Worm (Caenorhabditis elegans) whole organism, L1 larva: ENCODE results near the gene R151.1.

Experiments
- C34B4.2 ChIP-seq: sonication (generic microtip); optimal IDR thresholded peaks from 2 replicates; lab custom pipeline; 2017; ENCODE audit warnings: mild to moderate bottlenecking, missing genetic modification characterization, missing compliant biosample characterization
- F16B12.6 ChIP-seq: fragments of 150-350 bp; optimal IDR thresholded peaks from 2 replicates; lab custom pipeline; 2014; ENCODE audit warnings: missing biosample characterization, missing genetic modification characterization
- Y116A8C.19 ChIP-seq: sonication (generic microtip); optimal IDR thresholded peaks from 2 replicates; lab custom pipeline; 2016; ENCODE audit warnings: missing compliant biosample characterization, missing genetic modification characterization, borderline replicate concordance
- aha-1 ChIP-seq: fragments of 150-350 bp; optimal IDR thresholded peaks from 2 replicates; lab custom pipeline; 2014; ENCODE audit warnings: missing biosample characterization, missing genetic modification characterization
- alr-1 ChIP-seq: fragments of 200-800 bp; sonication (Bioruptor generic); optimal IDR thresholded peaks from 2 replicates; lab custom pipeline; 2018; ENCODE audit warnings: borderline replicate concordance, mild to moderate bottlenecking, missing genetic modification characterization, missing compliant biosample characterization
- ama-1 ChIP-seq: fragments of 150-350 bp; optimal IDR thresholded peaks from 2 replicates; lab custom pipeline; 2014
- ceh-63 ChIP-seq: fragments of 200-800 bp; sonication (Bioruptor generic); optimal IDR thresholded peaks from 2 replicates; lab custom pipeline; 2018; ENCODE audit warnings: mild to moderate bottlenecking, missing genetic modification characterization, missing compliant biosample characterization
- ceh-82 ChIP-seq, 3 experiments: fragments of 150-350 bp in 1 of 3; sonication (generic microtip) in 2 of 3; optimal IDR thresholded peaks; 2 replicates each; lab custom pipeline; 2014 to 2017; ENCODE audit warnings: missing biosample characterization in 3 of 3, missing genetic modification characterization in 3 of 3
- ceh-90 ChIP-seq: sonication (generic microtip); optimal IDR thresholded peaks from 2 replicates; lab custom pipeline; 2016; ENCODE audit warnings: missing genetic modification characterization, missing compliant biosample characterization
- efl-1 ChIP-seq, 4 experiments: fragments of 150-350 bp; optimal IDR thresholded peaks in 3 of 4; peaks in 1 of 4; 1 replicate in 1 of 4; 2 replicates in 3 of 4; lab custom pipeline; 2014; ENCODE audit warnings: missing biosample characterization in 2 of 4, missing genetic modification characterization in 2 of 4, missing genetic modification reagents in 2 of 4
- efl-3 ChIP-seq: fragments of 200-800 bp; sonication (Bioruptor generic); optimal IDR thresholded peaks from 2 replicates; lab custom pipeline; 2018; ENCODE audit warnings: mild to moderate bottlenecking, missing genetic modification characterization, missing compliant biosample characterization
- egl-13 ChIP-seq: sonication (generic microtip); optimal IDR thresholded peaks from 2 replicates; lab custom pipeline; 2016; ENCODE audit warnings: missing genotype, missing genetic modification reagents, missing genetic modification characterization, missing compliant biosample characterization
- egl-27 ChIP-seq, 2 experiments: fragments of 150-350 bp in 1 of 2; sonication (generic microtip); optimal IDR thresholded peaks; 3 replicates each; lab custom pipeline; 2017 to 2018; ENCODE audit warnings: missing biosample characterization in 2 of 2, missing genetic modification characterization in 2 of 2, missing genetic modification reagents in 2 of 2
- elt-2 ChIP-seq: sonication (generic microtip); optimal IDR thresholded peaks from 2 replicates; lab custom pipeline; 2016; ENCODE audit warnings: missing genetic modification characterization, mild to moderate bottlenecking, inconsistent platforms, missing compliant biosample characterization, missing genetic modification reagents
- fkh-10 ChIP-seq: sonication (generic microtip); optimal IDR thresholded peaks from 2 replicates; lab custom pipeline; 2017; ENCODE audit warnings: missing biosample characterization, missing genetic modification reagents, missing genetic modification characterization
- fkh-4 ChIP-seq: sonication (generic microtip); optimal IDR thresholded peaks from 2 replicates; lab custom pipeline; 2016; ENCODE audit warnings: missing compliant biosample characterization, missing genetic modification characterization, borderline replicate concordance
- fkh-8 ChIP-seq: sonication (generic microtip); optimal IDR thresholded peaks from 2 replicates; lab custom pipeline; 2016; ENCODE audit warnings: mild to moderate bottlenecking, missing genetic modification characterization, missing compliant biosample characterization
- fos-1 ChIP-seq: fragments of 150-350 bp; optimal IDR thresholded peaks from 2 replicates; lab custom pipeline; 2014; ENCODE audit warnings: missing biosample characterization, missing genetic modification characterization
- hlh-17 ChIP-seq: fragments of 200-800 bp; sonication (Bioruptor generic); optimal IDR thresholded peaks from 2 replicates; lab custom pipeline; 2018; ENCODE audit warnings: missing genetic modification characterization, mild to moderate bottlenecking, missing compliant biosample characterization, moderate library complexity, borderline replicate concordance
- hlh-4 ChIP-seq: sonication (generic microtip); optimal IDR thresholded peaks from 2 replicates; lab custom pipeline; 2016; ENCODE audit warnings: mild to moderate bottlenecking, missing genetic modification characterization, missing compliant biosample characterization
- hpl-2 ChIP-seq: fragments of 150-350 bp; optimal IDR thresholded peaks from 2 replicates; lab custom pipeline; 2014; ENCODE audit warnings: missing biosample characterization, missing genetic modification reagents, missing genetic modification characterization
- irx-1 ChIP-seq: sonication (generic microtip); optimal IDR thresholded peaks from 2 replicates; lab custom pipeline; 2016; ENCODE audit warnings: missing genetic modification characterization, missing compliant biosample characterization
- isw-1 ChIP-seq: fragments of 200-800 bp; sonication (Bioruptor generic); IDR thresholded peaks from 2 replicates; pipeline ENCODE4 v1.3.6; 2022; ENCODE audit warnings: missing genetic modification characterization, missing compliant biosample characterization
- jun-1 ChIP-seq: fragments of 150-350 bp; optimal IDR thresholded peaks from 2 replicates; lab custom pipeline; 2014; ENCODE audit warnings: missing biosample characterization, missing genetic modification reagents, missing genetic modification characterization
- lin-13 ChIP-seq: fragments of 150-350 bp; optimal IDR thresholded peaks from 2 replicates; lab custom pipeline; 2014; ENCODE audit warnings: missing biosample characterization, missing genetic modification reagents, missing genetic modification characterization
- lin-14 ChIP-seq: fragments of 200-800 bp; sonication (Bioruptor generic); optimal IDR thresholded peaks from 2 replicates; lab custom pipeline; 2018; ENCODE audit warnings: mild to moderate bottlenecking, missing genetic modification characterization, moderate library complexity, missing compliant biosample characterization
- lin-15B ChIP-seq: fragments of 150-350 bp; sonication (generic microtip); optimal IDR thresholded peaks from 3 replicates; lab custom pipeline; 2014; ENCODE audit warnings: missing biosample characterization, missing genetic modification characterization
- lin-39 ChIP-seq: fragments of 150-350 bp; optimal IDR thresholded peaks from 2 replicates; lab custom pipeline; 2014; ENCODE audit warnings: missing biosample characterization, missing genetic modification reagents, missing genetic modification characterization
- mab-9 ChIP-seq: fragments of 200-800 bp; sonication (Bioruptor generic); IDR thresholded peaks from 2 replicates; pipeline ENCODE4 v1.3.6; 2022; ENCODE audit warnings: missing genetic modification reagents, missing genetic modification characterization, missing compliant biosample characterization
- mef-2 ChIP-seq: fragments of 150-350 bp; optimal IDR thresholded peaks from 2 replicates; lab custom pipeline; 2014; ENCODE audit warnings: missing biosample characterization, missing genetic modification characterization
- nhr-19 ChIP-seq: fragments of 200-800 bp; sonication (Bioruptor generic); conservative IDR thresholded peaks from 2 replicates; pipeline ENCODE4 v1.3.6; 2022; ENCODE audit warnings: missing genetic modification characterization, missing compliant biosample characterization
- nhr-20 ChIP-seq: sonication (generic microtip); optimal IDR thresholded peaks from 2 replicates; lab custom pipeline; 2016; ENCODE audit warnings: mild to moderate bottlenecking, missing genetic modification characterization, missing compliant biosample characterization
- nhr-237 ChIP-seq: fragments of 150-350 bp; optimal IDR thresholded peaks from 2 replicates; lab custom pipeline; 2014; ENCODE audit warnings: missing biosample characterization, missing genetic modification characterization
- nhr-28 ChIP-seq: fragments of 150-350 bp; optimal IDR thresholded peaks from 2 replicates; lab custom pipeline; 2014; ENCODE audit warnings: missing biosample characterization, missing genetic modification characterization
- nhr-47 ChIP-seq: sonication (generic microtip); optimal IDR thresholded peaks from 2 replicates; lab custom pipeline; 2016; ENCODE audit warnings: mild to moderate bottlenecking, missing genetic modification characterization, moderate library complexity, missing compliant biosample characterization
- nhr-85 ChIP-seq: sonication (generic microtip); peaks from one replicate; lab custom pipeline; 2016; ENCODE audit warnings: missing genetic modification characterization, inconsistent platforms, missing compliant biosample characterization
- nhr-90 ChIP-seq: sonication (generic microtip); optimal IDR thresholded peaks from 2 replicates; lab custom pipeline; 2016; ENCODE audit warnings: mild to moderate bottlenecking, missing genetic modification characterization, missing compliant biosample characterization; ENCODE audit not compliant: poor library complexity
- pax-3 ChIP-seq: fragments of 200-800 bp; sonication (Bioruptor generic); optimal IDR thresholded peaks from 2 replicates; lab custom pipeline; 2018; ENCODE audit warnings: mild to moderate bottlenecking, missing genetic modification characterization, moderate library complexity, missing compliant biosample characterization
- pqm-1 ChIP-seq: sonication (generic microtip); optimal IDR thresholded peaks from 3 replicates; lab custom pipeline; 2017; ENCODE audit warnings: missing biosample characterization, missing genetic modification characterization
- rnt-1 ChIP-seq: sonication (generic microtip); optimal IDR thresholded peaks from 2 replicates; lab custom pipeline; 2016; ENCODE audit warnings: mild to moderate bottlenecking, missing genetic modification characterization, moderate library complexity, missing compliant biosample characterization
- snpc-4 ChIP-seq: fragments of 150-350 bp; optimal IDR thresholded peaks from 2 replicates; lab custom pipeline; 2014; ENCODE audit warnings: missing biosample characterization, missing genetic modification characterization
- snu-23 ChIP-seq: sonication (generic microtip); optimal IDR thresholded peaks from 2 replicates; lab custom pipeline; 2016; ENCODE audit warnings: missing genetic modification characterization, missing compliant biosample characterization
- sox-4 ChIP-seq: sonication (generic microtip); optimal IDR thresholded peaks from 2 replicates; lab custom pipeline; 2016; ENCODE audit warnings: missing genetic modification characterization, missing compliant biosample characterization
- sup-37 ChIP-seq: fragments of 200-800 bp; sonication (Bioruptor generic); optimal IDR thresholded peaks from 2 replicates; lab custom pipeline; 2018; ENCODE audit warnings: mild to moderate bottlenecking, missing genetic modification characterization, missing compliant biosample characterization
- swsn-7 ChIP-seq: sonication (generic microtip); optimal IDR thresholded peaks from 2 replicates; lab custom pipeline; 2016; ENCODE audit warnings: missing genetic modification characterization, missing compliant biosample characterization
- tbx-2 ChIP-seq: sonication (generic microtip); optimal IDR thresholded peaks from 2 replicates; lab custom pipeline; 2016; ENCODE audit warnings: missing genetic modification characterization, missing compliant biosample characterization
- tlp-1 ChIP-seq: fragments of 150-350 bp; optimal IDR thresholded peaks from 2 replicates; lab custom pipeline; 2014; ENCODE audit warnings: missing biosample characterization, missing genetic modification characterization
- unc-130 ChIP-seq: fragments of 150-350 bp; optimal IDR thresholded peaks from 2 replicates; lab custom pipeline; 2017; ENCODE audit warnings: missing biosample characterization, missing genetic modification characterization, inconsistent platforms
- unc-30 ChIP-seq: sonication (generic microtip); optimal IDR thresholded peaks from 2 replicates; lab custom pipeline; 2017; ENCODE audit warnings: missing biosample characterization, missing genetic modification characterization
- xbp-1 ChIP-seq: sonication (generic microtip); optimal IDR thresholded peaks from 2 replicates; lab custom pipeline; 2016; ENCODE audit warnings: missing genetic modification characterization, missing compliant biosample characterization
- ztf-4 ChIP-seq: fragments of 150-350 bp; optimal IDR thresholded peaks from 2 replicates; lab custom pipeline; 2014; ENCODE audit warnings: missing biosample characterization, missing genetic modification characterization

Gene R151.1

ce11 chrIII:7179538-7180301 lies 36.6 kb upstream of the R151.1 start, which contains the start of the genes rps-14 and rpl-36 (continued):
- TF ChIP-seq fos-1 (tag; lab: Kevin White, UChicago) (peak; percentile 84), nhr-85 (tag; lab: Kevin White, UChicago) (peak; percentile 94), swsn-7 (tag; lab: Kevin White, UChicago) (peak; percentile 92), fkh-10 (GFP tag; lab: Kevin White, UChicago) (peak; percentile 66), pax-3 (tag; lab: Kevin White, UChicago) (peak; percentile 72), fkh-8 (tag; lab: Kevin White, UChicago) (peak; percentile 88), F16B12.6 (tag; lab: Kevin White, UChicago) (peak; percentile 69), tlp-1 (tag; lab: Kevin White, UChicago) (no peak), elt-2 (peak; percentile 44), efl-3 (no peak), mef-2 (tag; lab: Kevin White, UChicago) (peak; percentile 27), jun-1 (tag; lab: Kevin White, UChicago) (peak; percentile 86), tbx-2 (tag; lab: Kevin White, UChicago) (peak; percentile 87), lin-15B (tag; lab: Kevin White, UChicago) (peak; percentile 90), nhr-19 (peak; percentile 92), ztf-4 (tag; lab: Kevin White, UChicago) (peak; percentile 67), xbp-1 (tag; lab: Kevin White, UChicago) (peak; percentile 94), nhr-90 (tag; lab: Kevin White, UChicago) (peak; percentile 92), snpc-4 (tag; lab: Kevin White, UChicago) (peak; percentile 82), lin-14 (peak; percentile 92), mab-9 (GFP tag; lab: Robert Waterston, UW) (peak; percentile 59), lin-39 (tag; lab: Kevin White, UChicago) (peak; percentile 62), isw-1 (GFP tag; lab: Robert Waterston, UW) (peak; percentile 94), C34B4.2 (no peak), snu-23 (GFP tag; lab: Kevin White, UChicago) (peak; percentile 95), fkh-4 (tag; lab: Kevin White, UChicago) (peak; percentile 40), rnt-1 (tag; lab: Kevin White, UChicago) (peak; percentile 90), sup-37 (GFP tag; lab: Kevin White, UChicago) (no peak), ama-1 (lab: Kevin White, UChicago) (peak; percentile 30), aha-1 (peak; percentile 77), nhr-28 (no peak), egl-13 (peak; percentile 71), nhr-237 (tag; lab: Kevin White, UChicago) (peak; percentile 74), ceh-63 (GFP tag; lab: Kevin White, UChicago) (no peak), unc-30 (no peak), alr-1 (tag; lab: Kevin White, UChicago) (no peak), ceh-90 (peak; percentile 34), efl-1 (optimal IDR thresholded peaks at IDR 0.05; lab: Kevin White, UChicago) (peak; percentile 90 to 92), efl-1 (GFP tag; optimal IDR thresholded peaks at IDR 0.05 in 1 of 2; lab: Kevin White, UChicago) (peak; percentile 82 to 97), hpl-2 (GFP tag; lab: Kevin White, UChicago) (peak; percentile 78), pqm-1 (tag; lab: Kevin White, UChicago) (no peak), hlh-17 (GFP tag; lab: Kevin White, UChicago) (no peak), unc-130 (tag; lab: Kevin White, UChicago) (peak; percentile 96), irx-1 (tag; lab: Kevin White, UChicago) (peak; percentile 83), nhr-47 (tag; lab: Kevin White, UChicago) (peak; percentile 92), nhr-20 (tag; lab: Kevin White, UChicago) (peak; percentile 94), sox-4 (tag; lab: Kevin White, UChicago) (peak; percentile 59), Y116A8C.19 (no peak), ceh-82 (tag; optimal IDR thresholded peaks at IDR 0.05; lab: Kevin White, UChicago) (peak; percentile 88 to 90 (median 89)), lin-13 (GFP tag; lab: Kevin White, UChicago) (peak; percentile 87), hlh-4 (tag; lab: Kevin White, UChicago) (no peak), egl-27 (tag; optimal IDR thresholded peaks at IDR 0.05; lab: Kevin White, UChicago) (peak in 1 of 2 experiments; percentile 59)
